Worm (Caenorhabditis elegans) whole organism, L3 larva: ENCODE results near the gene R07C12.3.

Source experiments
- R02D3.7 ChIP-seq: fragments of 150-350 bp; optimal IDR thresholded peaks from 2 replicates; lab custom pipeline; 2014; ENCODE audit warnings: missing biosample characterization, missing genetic modification characterization
- aly-2 ChIP-seq: fragments of 150-350 bp; optimal IDR thresholded peaks from 2 replicates; lab custom pipeline; 2014; ENCODE audit warnings: missing biosample characterization, missing genetic modification characterization
- ama-1 ChIP-seq: fragments of 150-350 bp; optimal IDR thresholded peaks from 2 replicates; lab custom pipeline; 2018
- ceh-28 ChIP-seq: fragments of 150-350 bp; optimal IDR thresholded peaks from 2 replicates; lab custom pipeline; 2014; ENCODE audit warnings: missing biosample characterization, missing genetic modification reagents, missing genetic modification characterization
- ceh-82 ChIP-seq: fragments of 150-350 bp; optimal IDR thresholded peaks from 2 replicates; lab custom pipeline; 2014; ENCODE audit warnings: missing biosample characterization, missing genetic modification characterization
- egl-27 ChIP-seq: sonication (generic microtip); optimal IDR thresholded peaks from 4 replicates; lab custom pipeline; 2017; ENCODE audit warnings: missing biosample characterization, missing genetic modification reagents, missing genetic modification characterization
- egl-5 ChIP-seq: fragments of 150-350 bp; optimal IDR thresholded peaks from 2 replicates; lab custom pipeline; 2017; ENCODE audit warnings: missing biosample characterization, missing genetic modification reagents, missing genetic modification characterization, inconsistent platforms
- elt-1 ChIP-seq: fragments of 150-350 bp; optimal IDR thresholded peaks from 2 replicates; lab custom pipeline; 2014; ENCODE audit warnings: missing biosample characterization, missing genetic modification characterization
- elt-2 ChIP-seq: sonication (generic microtip); optimal IDR thresholded peaks from 2 replicates; lab custom pipeline; 2016; ENCODE audit warnings: missing genetic modification reagents, mild to moderate bottlenecking, missing genetic modification characterization, missing compliant biosample characterization
- elt-3 ChIP-seq, 3 experiments: fragments of 150-350 bp in 1 of 3; sonication (generic microtip) in 2 of 3; optimal IDR thresholded peaks; 2 replicates in 2 of 3; 4 replicates in 1 of 3; lab custom pipeline; 2014 to 2017; ENCODE audit warnings: missing biosample characterization in 3 of 3, missing genetic modification characterization in 3 of 3
- fkh-2 ChIP-seq: fragments of 150-350 bp; optimal IDR thresholded peaks from 2 replicates; lab custom pipeline; 2014; ENCODE audit warnings: missing biosample characterization, missing genetic modification reagents, missing genetic modification characterization
- fos-1 ChIP-seq: fragments of 150-350 bp; optimal IDR thresholded peaks from 2 replicates; lab custom pipeline; 2014; ENCODE audit warnings: missing biosample characterization, missing genetic modification characterization
- hmg-11 ChIP-seq: sonication (generic microtip); optimal IDR thresholded peaks from 2 replicates; lab custom pipeline; 2016; ENCODE audit warnings: missing genetic modification characterization, missing compliant biosample characterization
- jun-1 ChIP-seq: fragments of 150-350 bp; optimal IDR thresholded peaks from 2 replicates; lab custom pipeline; 2014; ENCODE audit warnings: missing biosample characterization, missing genetic modification reagents, missing genetic modification characterization
- lin-15B ChIP-seq: fragments of 150-350 bp; optimal IDR thresholded peaks from 2 replicates; lab custom pipeline; 2014; ENCODE audit warnings: missing biosample characterization, missing genetic modification characterization
- lin-39 ChIP-seq: fragments of 150-350 bp; optimal IDR thresholded peaks from 2 replicates; lab custom pipeline; 2018; ENCODE audit warnings: missing biosample characterization, missing genetic modification reagents, missing genetic modification characterization
- lsy-12 ChIP-seq: sonication (generic microtip); optimal IDR thresholded peaks from 2 replicates; lab custom pipeline; 2016; ENCODE audit warnings: mild to moderate bottlenecking, missing genetic modification characterization, missing compliant biosample characterization
- mdl-1 ChIP-seq: fragments of 150-350 bp; optimal IDR thresholded peaks from 2 replicates; lab custom pipeline; 2014; ENCODE audit warnings: missing biosample characterization, missing genetic modification characterization
- mml-1 ChIP-seq: fragments of 150-350 bp; sonication (generic microtip); optimal IDR thresholded peaks from 3 replicates; lab custom pipeline; 2014; ENCODE audit warnings: missing biosample characterization, missing genetic modification characterization
- nfya-1 ChIP-seq: sonication (generic microtip); optimal IDR thresholded peaks from 2 replicates; lab custom pipeline; 2017; ENCODE audit warnings: missing genetic modification characterization, mild to moderate bottlenecking, missing compliant biosample characterization, antibody characterized with exemption, moderate library complexity; ENCODE audit not compliant: insufficient read depth
- nhr-11 ChIP-seq: fragments of 150-350 bp; optimal IDR thresholded peaks from 2 replicates; lab custom pipeline; 2014; ENCODE audit warnings: missing biosample characterization, missing genetic modification characterization
- nhr-12 ChIP-seq: fragments of 150-350 bp; optimal IDR thresholded peaks from 2 replicates; lab custom pipeline; 2014; ENCODE audit warnings: missing biosample characterization, missing genetic modification characterization
- nhr-23 ChIP-seq: fragments of 150-350 bp; optimal IDR thresholded peaks from 2 replicates; lab custom pipeline; 2014; ENCODE audit warnings: missing biosample characterization, missing genetic modification reagents, missing genetic modification characterization
- nhr-237 ChIP-seq: fragments of 150-350 bp; optimal IDR thresholded peaks from 2 replicates; lab custom pipeline; 2014; ENCODE audit warnings: missing biosample characterization, missing genetic modification characterization
- nhr-25 ChIP-seq: sonication (generic microtip); optimal IDR thresholded peaks from 2 replicates; lab custom pipeline; 2017; ENCODE audit warnings: missing biosample characterization, missing genetic modification characterization
- nhr-43 ChIP-seq: sonication (generic microtip); optimal IDR thresholded peaks from 2 replicates; lab custom pipeline; 2016; ENCODE audit warnings: mild to moderate bottlenecking, missing genetic modification characterization, missing compliant biosample characterization; ENCODE audit not compliant: poor library complexity, severe bottlenecking
- nhr-67 ChIP-seq: fragments of 150-350 bp; optimal IDR thresholded peaks from 2 replicates; lab custom pipeline; 2014; ENCODE audit warnings: missing biosample characterization, missing genetic modification characterization
- nhr-77 ChIP-seq: fragments of 150-350 bp; optimal IDR thresholded peaks from 2 replicates; lab custom pipeline; 2014; ENCODE audit warnings: missing biosample characterization, missing genetic modification characterization
- pha-4 ChIP-seq: fragments of 150-350 bp; optimal IDR thresholded peaks from 2 replicates; lab custom pipeline; 2014; ENCODE audit warnings: missing biosample characterization, missing genetic modification reagents, missing genetic modification characterization
- pqm-1 ChIP-seq: fragments of 150-350 bp; optimal IDR thresholded peaks from 2 replicates; lab custom pipeline; 2017; ENCODE audit warnings: missing biosample characterization, missing genetic modification characterization, inconsistent platforms
- sea-2 ChIP-seq: fragments of 150-350 bp; sonication (generic microtip); optimal IDR thresholded peaks from 4 replicates; lab custom pipeline; 2014; ENCODE audit warnings: missing biosample characterization, missing genetic modification reagents, missing genetic modification characterization
- skn-1 ChIP-seq: fragments of 150-350 bp; optimal IDR thresholded peaks from 2 replicates; lab custom pipeline; 2014; ENCODE audit warnings: missing biosample characterization, missing genetic modification characterization
- snpc-4 ChIP-seq: fragments of 150-350 bp; optimal IDR thresholded peaks from 2 replicates; lab custom pipeline; 2014; ENCODE audit warnings: missing biosample characterization, missing genetic modification characterization
- tbx-2 ChIP-seq: sonication (generic microtip); optimal IDR thresholded peaks from 2 replicates; lab custom pipeline; 2016; ENCODE audit warnings: mild to moderate bottlenecking, missing genetic modification characterization, missing compliant biosample characterization
- unc-62 ChIP-seq: fragments of 150-350 bp; sonication (generic microtip); optimal IDR thresholded peaks from 4 replicates; lab custom pipeline; 2014; ENCODE audit warnings: missing biosample characterization, missing genetic modification reagents, missing genetic modification characterization
- zag-1 ChIP-seq: fragments of 150-350 bp; optimal IDR thresholded peaks from 2 replicates; lab custom pipeline; 2014; ENCODE audit warnings: missing biosample characterization, missing genetic modification characterization
- ztf-11 ChIP-seq: fragments of 150-350 bp; optimal IDR thresholded peaks from 2 replicates; lab custom pipeline; 2014; ENCODE audit warnings: missing biosample characterization, missing genetic modification characterization
- ztf-4 ChIP-seq: fragments of 150-350 bp; optimal IDR thresholded peaks from 2 replicates; lab custom pipeline; 2014; ENCODE audit warnings: missing biosample characterization, missing genetic modification characterization

R07C12.3 gene

ce11 chrIV:4171531-4172163, 26.8 kb downstream of the R07C12.3 start, which contains the start of the genes K08D10.13 and rnp-2:
Gene K08D10.13 (minus strand): TSS chrIV:4171581.
Gene rnp-2 (plus strand): TSS chrIV:4172076.
- TF ChIP-seq nhr-237 (tag; lab: Kevin White, UChicago) (no peak), zag-1 (no peak), snpc-4 (tag; lab: Kevin White, UChicago) (peak; percentile 75), fos-1 (tag; lab: Kevin White, UChicago) (no peak), elt-2 (tag; lab: Kevin White, UChicago) (peak; percentile 3), lin-15B (tag; lab: Kevin White, UChicago) (peak; percentile 87), unc-62 (GFP tag; lab: Kevin White, UChicago) (no peak)

DNA sequence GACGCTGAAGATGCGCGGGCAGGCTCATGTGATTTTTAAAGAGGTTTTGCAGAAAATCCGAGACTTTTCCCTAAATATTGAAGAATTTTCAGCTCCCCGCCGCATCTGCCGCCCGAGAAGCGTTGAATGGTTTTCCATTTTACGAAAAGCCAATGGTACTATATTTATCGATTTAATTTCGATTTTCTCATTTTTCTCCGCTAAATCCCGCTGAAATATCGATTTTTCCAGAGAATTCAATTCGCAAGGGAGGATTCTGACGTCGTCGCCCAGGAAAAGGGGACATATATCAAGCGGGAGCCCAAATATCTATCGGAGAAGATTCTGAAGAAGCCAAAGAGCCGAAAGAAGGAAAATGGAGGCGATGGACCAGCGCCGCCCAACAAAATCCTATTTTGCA, 27.4 kb downstream of the R07C12.3 start:
- TF ChIP-seq hmg-11 (tag; lab: Kevin White, UChicago) (no peak), nhr-67 (no peak), nhr-43 (tag; lab: Kevin White, UChicago) (no peak), skn-1 (tag; lab: Kevin White, UChicago) (no peak), elt-1 (tag; lab: Kevin White, UChicago) (no peak), snpc-4 (tag; lab: Kevin White, UChicago) (no peak), nhr-23 (tag; lab: Kevin White, UChicago) (no peak), elt-3 (tag; optimal IDR thresholded peaks at IDR 0.05; lab: Kevin White, UChicago) (no peak), jun-1 (tag; lab: Kevin White, UChicago) (no peak), egl-5 (tag; lab: Kevin White, UChicago) (no peak), nhr-12 (no peak), ztf-4 (tag; lab: Kevin White, UChicago) (no peak), aly-2 (tag; lab: Kevin White, UChicago) (no peak), nfya-1 (tag; lab: Kevin White, UChicago) (no peak)
- TF ChIP-seq, all 47 proteins: peak for 0

- no peak for TF ChIP-seq lsy-12 (tag; lab: Kevin White, UChicago)
- TF ChIP-seq nfya-1 (tag; lab: Kevin White, UChicago): no peak
- no peak for TF ChIP-seq nhr-77 (tag; lab: Kevin White, UChicago)
- TF ChIP-seq mdl-1 (tag; lab: Kevin White, UChicago): no peak
- TF ChIP-seq nhr-12: no peak
- TF ChIP-seq aly-2 (tag; lab: Kevin White, UChicago): no peak
- no peak for TF ChIP-seq ceh-28
- no peak for TF ChIP-seq skn-1 (tag; lab: Kevin White, UChicago)
- TF ChIP-seq nhr-43 (tag; lab: Kevin White, UChicago): no peak
- TF ChIP-seq nhr-11 (tag; lab: Kevin White, UChicago): no peak
- no peak for TF ChIP-seq ceh-82
- TF ChIP-seq jun-1 (tag; lab: Kevin White, UChicago): no peak
- TF ChIP-seq lin-39 (tag; lab: Kevin White, UChicago): no peak
- no peak for TF ChIP-seq nhr-23 (tag; lab: Kevin White, UChicago)
Measured at ce11 chrIV:4173789-4174188, 28.9 kb downstream of the R07C12.3 start, which contains the start of gene rnp-3. Gene rnp-3 (plus strand): TSS chrIV:4174089.

- no peak for TF ChIP-seq tbx-2 (tag; lab: Kevin White, UChicago)
- TF ChIP-seq nhr-67: no peak
- TF ChIP-seq ceh-28: no peak
- no peak for TF ChIP-seq ama-1
- no peak for TF ChIP-seq ztf-4 (tag; lab: Kevin White, UChicago)
- no peak for TF ChIP-seq elt-1 (tag; lab: Kevin White, UChicago)
- TF ChIP-seq fos-1 (tag; lab: Kevin White, UChicago): no peak
- TF ChIP-seq nhr-25 (tag; lab: Kevin White, UChicago): no peak
- no peak for TF ChIP-seq sea-2 (GFP tag; lab: Kevin White, UChicago)
- no peak for TF ChIP-seq nhr-23 (tag; lab: Kevin White, UChicago)
Measured at ce11 chrIV:4176088-4176487, 31.2 kb downstream of the R07C12.3 start, which contains the start of gene dnj-15. Gene dnj-15 (plus strand): TSS chrIV:4176388.

DNA sequence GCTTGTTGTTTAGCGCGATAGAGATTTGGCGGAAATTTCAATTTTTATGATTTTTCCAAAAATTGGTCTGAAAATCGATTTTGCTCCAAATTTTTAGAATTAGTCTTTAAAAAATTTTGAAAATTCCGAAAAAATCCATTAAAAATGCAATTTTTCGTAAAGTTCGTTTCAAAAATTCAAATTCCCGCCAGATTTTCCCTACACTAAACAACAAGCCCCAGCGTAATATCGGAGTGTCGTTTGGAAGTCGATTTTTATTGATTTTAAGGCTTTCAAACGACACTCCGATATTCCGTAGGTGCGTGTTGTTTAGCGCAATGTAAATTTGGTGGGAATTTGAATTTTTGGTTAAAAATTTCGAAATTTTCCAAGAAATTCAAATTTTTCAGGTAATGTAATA, 31.8 kb downstream of the R07C12.3 start:
- no peak for TF ChIP-seq nhr-77 (tag; lab: Kevin White, UChicago)
- no peak for TF ChIP-seq aly-2 (tag; lab: Kevin White, UChicago)
- no peak for TF ChIP-seq fkh-2 (tag; lab: Kevin White, UChicago)
- no peak for TF ChIP-seq pha-4 (tag; lab: Kevin White, UChicago)
- TF ChIP-seq lin-15B (tag; lab: Kevin White, UChicago): no peak
- TF ChIP-seq snpc-4 (tag; lab: Kevin White, UChicago): no peak
- no peak for TF ChIP-seq zag-1
- TF ChIP-seq egl-27: no peak
- TF ChIP-seq ztf-11 (tag; lab: Kevin White, UChicago): no peak
- TF ChIP-seq R02D3.7 (tag; lab: Kevin White, UChicago): no peak
- no peak for TF ChIP-seq tbx-2 (tag; lab: Kevin White, UChicago)
- no peak for TF ChIP-seq nfya-1 (tag; lab: Kevin White, UChicago)
- no peak for TF ChIP-seq egl-5 (tag; lab: Kevin White, UChicago)
- TF ChIP-seq pqm-1 (tag; lab: Kevin White, UChicago): no peak
- no peak for TF ChIP-seq mml-1 (tag; lab: Kevin White, UChicago)
